Fruit fly (Drosophila melanogaster) whole organism, adult: ENCODE measurements around the gene Ugt316A1.

Experiments used
- CG12768 ChIP-seq: fragments of 200-800 bp; sonication (Bioruptor generic); optimal IDR thresholded peaks from 2 replicates; lab custom pipeline; 2017; ENCODE audit warnings: missing biosample characterization, missing genetic modification characterization, mild to moderate bottlenecking, moderate library complexity, missing genetic modification reagents
- CG14711 ChIP-seq: fragments of 200-800 bp; sonication (Bioruptor generic); optimal IDR thresholded peaks from 2 replicates; lab custom pipeline; 2018; ENCODE audit warnings: missing biosample characterization, mild to moderate bottlenecking, missing genetic modification characterization, moderate library complexity
- CG5204 ChIP-seq: fragments of 200-800 bp; sonication (Bioruptor generic); optimal IDR thresholded peaks from 2 replicates; lab custom pipeline; 2016; ENCODE audit warnings: missing biosample characterization, missing genetic modification characterization
- CG7101 ChIP-seq: fragments of 200-800 bp; sonication (Bioruptor generic); optimal IDR thresholded peaks from 2 replicates; lab custom pipeline; 2018; ENCODE audit warnings: missing biosample characterization, mild to moderate bottlenecking, missing genetic modification characterization, moderate library complexity
- Hr96 ChIP-seq: fragments of 200-800 bp; sonication (Bioruptor generic); optimal IDR thresholded peaks from 2 replicates; lab custom pipeline; 2016; ENCODE audit warnings: missing biosample characterization, missing genetic modification characterization
- Mnt ChIP-seq: fragments of 200-800 bp; sonication (Bioruptor generic); optimal IDR thresholded peaks from 2 replicates; lab custom pipeline; 2016; ENCODE audit warnings: missing biosample characterization, mild to moderate bottlenecking, missing genetic modification characterization
- bab1 ChIP-seq: fragments of 200-800 bp; sonication (Bioruptor generic); optimal IDR thresholded peaks from 3 replicates; lab custom pipeline; 2019; ENCODE audit warnings: missing biosample characterization, mild to moderate bottlenecking, missing genetic modification characterization, moderate library complexity
- cnc ChIP-seq, 2 experiments: fragments of >200 bp; optimal IDR thresholded peaks; 2 replicates each; lab custom pipeline; 2017
- kay ChIP-seq: fragments of 200-800 bp; sonication (Bioruptor generic); peaks from one replicate; lab custom pipeline; 2016; ENCODE audit warnings: missing biosample characterization, missing genetic modification characterization, borderline replicate concordance
- ovo ChIP-seq: fragments of 200-800 bp; sonication (Bioruptor generic); optimal IDR thresholded peaks from 2 replicates; lab custom pipeline; 2016; ENCODE audit warnings: missing biosample characterization, missing genetic modification characterization
- toe ChIP-seq: fragments of 200-800 bp; sonication (Bioruptor generic); optimal IDR thresholded peaks from 2 replicates; lab custom pipeline; 2016; ENCODE audit warnings: missing biosample characterization, missing genetic modification characterization

dm6 chr3L:19020467-19020866 is 42.1 kb downstream of the Ugt316A1 start:
- TF ChIP-seq toe (GFP tag; lab: Kevin White, UChicago) (no peak), ovo (no peak), CG12768 (GFP tag; lab: Kevin White, UChicago) (no peak), CG14711 (tag; lab: Kevin White, UChicago) (no peak), bab1 (GFP tag; lab: Kevin White, UChicago) (no peak), cnc (optimal IDR thresholded peaks at IDR 0.05; lab: Kevin White, UChicago) (no peak), CG5204 (GFP tag; lab: Kevin White, UChicago) (no peak), Mnt (GFP tag; lab: Kevin White, UChicago) (no peak), CG7101 (tag; lab: Kevin White, UChicago) (no peak), Hr96 (GFP tag; lab: Kevin White, UChicago) (no peak), kay (GFP tag; lab: Kevin White, UChicago) (no peak)
